Worm (Caenorhabditis elegans) whole organism, late embryonic: Measurements from ENCODE around the gene haao-1.

Experiments used
- C38D4.7 ChIP-seq: fragments of 200-800 bp; sonication (Bioruptor generic); optimal IDR thresholded peaks from 2 replicates; lab custom pipeline; 2018; ENCODE audit warnings: mild to moderate bottlenecking, missing genetic modification characterization, moderate library complexity, missing compliant biosample characterization
- F13H6.1 ChIP-seq: sonication (generic microtip); optimal IDR thresholded peaks from 2 replicates; lab custom pipeline; 2016; ENCODE audit warnings: missing genetic modification characterization, missing compliant biosample characterization
- K02D7.2 ChIP-seq: sonication (generic microtip); optimal IDR thresholded peaks from 2 replicates; lab custom pipeline; 2017; ENCODE audit warnings: mild to moderate bottlenecking, missing genetic modification characterization, missing compliant biosample characterization
- T23F11.4 ChIP-seq: fragments of 200-800 bp; sonication (Bioruptor generic); optimal IDR thresholded peaks from 2 replicates; lab custom pipeline; 2018; ENCODE audit warnings: mild to moderate bottlenecking, missing genetic modification characterization, missing compliant biosample characterization
- Y22D7AL.16 ChIP-seq: sonication (generic microtip); optimal IDR thresholded peaks from 2 replicates; lab custom pipeline; 2016; ENCODE audit warnings: missing genetic modification characterization, missing compliant biosample characterization
- ahr-1 ChIP-seq: sonication (generic microtip); optimal IDR thresholded peaks from 2 replicates; lab custom pipeline; 2016; ENCODE audit warnings: missing genetic modification characterization, missing compliant biosample characterization
- ama-1 ChIP-seq: fragments of 150-350 bp; optimal IDR thresholded peaks from 2 replicates; lab custom pipeline; 2014
- ceh-14 ChIP-seq: sonication (generic microtip); optimal IDR thresholded peaks from 2 replicates; lab custom pipeline; 2016; ENCODE audit warnings: missing genotype, missing genetic modification characterization, missing compliant biosample characterization
- ceh-18 ChIP-seq: sonication (generic microtip); optimal IDR thresholded peaks from 2 replicates; lab custom pipeline; 2016; ENCODE audit warnings: missing genetic modification characterization, missing compliant biosample characterization
- ceh-2 ChIP-seq: sonication (generic microtip); optimal IDR thresholded peaks from 2 replicates; lab custom pipeline; 2016; ENCODE audit warnings: missing genotype, missing genetic modification characterization, missing compliant biosample characterization
- ceh-22 ChIP-seq: sonication (generic microtip); optimal IDR thresholded peaks from 2 replicates; lab custom pipeline; 2017; ENCODE audit warnings: missing biosample characterization, missing genetic modification characterization
- ceh-30 ChIP-seq: fragments of 150-350 bp; optimal IDR thresholded peaks from 2 replicates; lab custom pipeline; 2014; ENCODE audit warnings: missing biosample characterization, missing genetic modification characterization
- ceh-31 ChIP-seq: sonication (generic microtip); optimal IDR thresholded peaks from 2 replicates; lab custom pipeline; 2016; ENCODE audit warnings: missing genetic modification characterization, missing compliant biosample characterization
- che-1 ChIP-seq: sonication (generic microtip); optimal IDR thresholded peaks from 2 replicates; lab custom pipeline; 2016; ENCODE audit warnings: mild to moderate bottlenecking, missing genetic modification characterization, missing compliant biosample characterization
- dmd-4 ChIP-seq: sonication (generic microtip); optimal IDR thresholded peaks from 2 replicates; lab custom pipeline; 2016; ENCODE audit warnings: borderline replicate concordance, missing genetic modification characterization, missing compliant biosample characterization
- eyg-1 ChIP-seq: sonication (generic microtip); optimal IDR thresholded peaks from 2 replicates; lab custom pipeline; 2016; ENCODE audit warnings: missing genotype, missing genetic modification characterization, missing compliant biosample characterization
- fkh-10 ChIP-seq: fragments of 150-350 bp; optimal IDR thresholded peaks from 2 replicates; lab custom pipeline; 2014; ENCODE audit warnings: missing biosample characterization, missing genetic modification reagents, missing genetic modification characterization
- gmeb-2 ChIP-seq: sonication (generic microtip); optimal IDR thresholded peaks from 2 replicates; lab custom pipeline; 2016; ENCODE audit warnings: missing genetic modification characterization, inconsistent platforms, missing compliant biosample characterization
- hlh-15 ChIP-seq: sonication (generic microtip); optimal IDR thresholded peaks from 2 replicates; lab custom pipeline; 2016; ENCODE audit warnings: missing genetic modification characterization, missing compliant biosample characterization
- hlh-6 ChIP-seq: sonication (generic microtip); optimal IDR thresholded peaks from 2 replicates; lab custom pipeline; 2016; ENCODE audit warnings: missing genotype, missing genetic modification characterization, missing compliant biosample characterization
- lim-6 ChIP-seq: sonication (generic microtip); optimal IDR thresholded peaks from 2 replicates; lab custom pipeline; 2016; ENCODE audit warnings: missing genetic modification characterization, missing compliant biosample characterization
- madf-2 ChIP-seq: sonication (generic microtip); optimal IDR thresholded peaks from 2 replicates; lab custom pipeline; 2017; ENCODE audit warnings: missing genetic modification characterization, missing compliant biosample characterization
- nfya-1 ChIP-seq: sonication (generic microtip); optimal IDR thresholded peaks from 2 replicates; lab custom pipeline; 2017; ENCODE audit warnings: missing genetic modification characterization, mild to moderate bottlenecking, missing compliant biosample characterization, antibody characterized with exemption, moderate library complexity
- nhr-232 ChIP-seq: sonication (generic microtip); optimal IDR thresholded peaks from 2 replicates; lab custom pipeline; 2016; ENCODE audit warnings: missing genetic modification characterization, missing compliant biosample characterization
- npax-4 ChIP-seq: sonication (generic microtip); optimal IDR thresholded peaks from 2 replicates; lab custom pipeline; 2016; ENCODE audit warnings: missing genetic modification characterization, missing compliant biosample characterization
- pha-4 ChIP-seq: fragments of 150-350 bp; optimal IDR thresholded peaks from 2 replicates; lab custom pipeline; 2018; ENCODE audit warnings: missing biosample characterization, missing genetic modification reagents, missing genetic modification characterization
- pqm-1 ChIP-seq: sonication (generic microtip); optimal IDR thresholded peaks from 2 replicates; lab custom pipeline; 2016; ENCODE audit warnings: missing genetic modification characterization, missing compliant biosample characterization
- rnt-1 ChIP-seq: sonication (generic microtip); optimal IDR thresholded peaks from 2 replicates; lab custom pipeline; 2016; ENCODE audit warnings: missing genetic modification characterization, missing compliant biosample characterization
- sdc-2 ChIP-seq: sonication (generic microtip); optimal IDR thresholded peaks from 2 replicates; lab custom pipeline; 2016; ENCODE audit warnings: missing genotype, missing genetic modification characterization, missing compliant biosample characterization
- sox-2 ChIP-seq: fragments of 200-800 bp; sonication (Bioruptor generic); IDR thresholded peaks from 2 replicates; pipeline ENCODE4 v1.3.6; 2022; ENCODE audit warnings: missing genetic modification reagents, missing genetic modification characterization, missing compliant biosample characterization
- sox-4 ChIP-seq: sonication (generic microtip); optimal IDR thresholded peaks from 2 replicates; lab custom pipeline; 2017; ENCODE audit warnings: mild to moderate bottlenecking, missing genetic modification characterization, inconsistent platforms, missing compliant biosample characterization
- syd-9 ChIP-seq: sonication (generic microtip); optimal IDR thresholded peaks from 2 replicates; lab custom pipeline; 2016; ENCODE audit warnings: mild to moderate bottlenecking, missing genetic modification characterization, moderate library complexity, missing compliant biosample characterization
- tbx-2 ChIP-seq: sonication (generic microtip); optimal IDR thresholded peaks from 2 replicates; lab custom pipeline; 2016; ENCODE audit warnings: missing genetic modification characterization, missing compliant biosample characterization
- unc-3 ChIP-seq, 2 experiments: fragments of 200-800 bp in 1 of 2; sonication (Bioruptor generic) in 1 of 2; sonication (generic microtip) in 1 of 2; conservative IDR thresholded peaks in 1 of 2; optimal IDR thresholded peaks in 1 of 2; 2 replicates each; pipeline versions ENCODE4 v1.3.6 to Lab custom; 2016 to 2022; ENCODE audit warnings: missing compliant biosample characterization in 2 of 2, missing genetic modification characterization in 2 of 2, missing genetic modification reagents in 1 of 2
- unc-42 ChIP-seq: sonication (generic microtip); optimal IDR thresholded peaks from 2 replicates; lab custom pipeline; 2016; ENCODE audit warnings: missing genotype, missing genetic modification characterization, missing compliant biosample characterization
- zip-5 ChIP-seq: sonication (generic microtip); optimal IDR thresholded peaks from 2 replicates; lab custom pipeline; 2016; ENCODE audit warnings: missing genetic modification characterization, missing compliant biosample characterization
- ztf-16 ChIP-seq: sonication (generic microtip); optimal IDR thresholded peaks from 2 replicates; lab custom pipeline; 2017; ENCODE audit warnings: missing genetic modification characterization, missing compliant biosample characterization

The haao-1 gene

ce11 chrV:9504474-9504960 lies at the start of gene haao-1:
Gene haao-1 (plus strand): TSS chrV:9504910.
- no peak for TF ChIP-seq tbx-2 (tag; lab: Kevin White, UChicago)
- no peak for TF ChIP-seq unc-3 (GFP tag; conservative IDR thresholded peaks at IDR 0.05; lab: Robert Waterston, UW)
- TF ChIP-seq unc-3 (tag; optimal IDR thresholded peaks at IDR 0.05; lab: Kevin White, UChicago), result no peak
- TF ChIP-seq hlh-15 (tag; lab: Kevin White, UChicago), result no peak
- no peak for TF ChIP-seq ceh-2 (tag; lab: Kevin White, UChicago)
- TF ChIP-seq ceh-18 (tag; lab: Kevin White, UChicago), result no peak
- no peak for TF ChIP-seq rnt-1 (tag; lab: Kevin White, UChicago)
- TF ChIP-seq hlh-6 (tag; lab: Kevin White, UChicago), result no peak
- no peak for TF ChIP-seq pha-4 (tag; lab: Kevin White, UChicago)
- no peak for TF ChIP-seq syd-9
- no peak for TF ChIP-seq npax-4 (tag; lab: Kevin White, UChicago)
- TF ChIP-seq K02D7.2, result no peak
- no peak for TF ChIP-seq sdc-2 (tag; lab: Kevin White, UChicago)
- TF ChIP-seq che-1, result no peak
- no peak for TF ChIP-seq ceh-30 (tag; lab: Kevin White, UChicago)
- no peak for TF ChIP-seq nhr-232 (tag; lab: Kevin White, UChicago)
- TF ChIP-seq eyg-1 (tag; lab: Kevin White, UChicago), result no peak
- no peak for TF ChIP-seq sox-2 (GFP tag; lab: Robert Waterston, UW)

- TF ChIP-seq madf-2 (tag; lab: Kevin White, UChicago), result no peak
Observed at ce11 chrV:9457535-9457934, 47.2 kb upstream of the haao-1 start.

DNA sequence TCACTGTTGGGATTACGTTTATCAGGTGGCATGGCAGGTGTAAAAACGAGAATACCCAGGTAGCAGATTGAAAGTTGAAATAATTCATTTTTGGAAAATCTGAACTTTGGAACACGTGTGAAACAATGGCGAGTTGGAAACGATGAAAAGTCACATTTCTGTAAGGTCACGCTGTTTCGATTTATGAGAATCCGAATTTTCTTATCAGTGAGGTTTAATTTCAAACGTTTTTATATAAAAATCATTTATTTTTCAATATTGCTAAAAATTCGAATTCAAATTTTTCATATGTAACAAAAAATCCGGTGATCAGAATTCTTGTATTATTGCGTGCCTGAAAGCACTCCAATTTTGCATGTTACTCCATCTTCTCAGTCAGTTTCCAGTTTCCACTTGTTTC lies 42.1 kb upstream of the haao-1 start, which contains the start of gene F07D3.3:
TSS of gene F07D3.3 (minus strand) at position 101 of the 400 bp plus-strand sequence.
- TF ChIP-seq lim-6 (tag; lab: Kevin White, UChicago) (no peak), hlh-15 (tag; lab: Kevin White, UChicago) (no peak)

DNA sequence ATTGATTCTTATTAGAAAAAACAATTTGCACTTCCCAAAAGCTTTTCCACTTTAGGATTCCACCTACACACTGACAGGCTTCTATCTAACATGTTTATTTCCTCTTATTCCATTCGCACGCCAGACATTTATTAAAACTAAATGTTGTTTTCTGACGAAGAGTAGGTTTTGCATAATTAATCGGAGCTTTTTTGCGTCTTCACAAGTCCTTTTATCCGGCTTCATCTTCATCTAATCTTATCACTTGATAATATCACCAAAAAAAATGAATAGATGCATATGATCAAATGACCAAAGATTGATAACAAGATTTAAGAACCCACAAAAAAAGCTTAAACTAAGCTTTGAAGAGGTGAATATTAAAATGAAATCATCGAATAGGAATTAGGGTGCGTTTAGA lies 39.2 kb upstream of the haao-1 start:
- TF ChIP-seq ceh-14 (no peak), ceh-18 (tag; lab: Kevin White, UChicago) (no peak), madf-2 (tag; lab: Kevin White, UChicago) (no peak), ahr-1 (tag; lab: Kevin White, UChicago) (no peak), ceh-22 (tag; lab: Kevin White, UChicago) (no peak), Y22D7AL.16 (tag; lab: Kevin White, UChicago) (no peak)

ce11 chrV:9471675-9472074 lies 33.0 kb upstream of the haao-1 start, which contains the start of gene flp-6:
Gene flp-6 (plus strand): TSS chrV:9471975.
- TF ChIP-seq sox-2 (GFP tag; lab: Robert Waterston, UW) (no peak), fkh-10 (no peak), gmeb-2 (no peak), dmd-4 (tag; lab: Kevin White, UChicago) (no peak), C38D4.7 (GFP tag; lab: Kevin White, UChicago) (no peak)

ce11 chrV:9473924-9474323 lies 30.8 kb upstream of the haao-1 start:
- TF ChIP-seq ztf-16 (tag; lab: Kevin White, UChicago), result no peak
- TF ChIP-seq nfya-1 (tag; lab: Kevin White, UChicago), result no peak
- TF ChIP-seq sox-4, result no peak
- no peak for TF ChIP-seq lim-6 (tag; lab: Kevin White, UChicago)

DNA sequence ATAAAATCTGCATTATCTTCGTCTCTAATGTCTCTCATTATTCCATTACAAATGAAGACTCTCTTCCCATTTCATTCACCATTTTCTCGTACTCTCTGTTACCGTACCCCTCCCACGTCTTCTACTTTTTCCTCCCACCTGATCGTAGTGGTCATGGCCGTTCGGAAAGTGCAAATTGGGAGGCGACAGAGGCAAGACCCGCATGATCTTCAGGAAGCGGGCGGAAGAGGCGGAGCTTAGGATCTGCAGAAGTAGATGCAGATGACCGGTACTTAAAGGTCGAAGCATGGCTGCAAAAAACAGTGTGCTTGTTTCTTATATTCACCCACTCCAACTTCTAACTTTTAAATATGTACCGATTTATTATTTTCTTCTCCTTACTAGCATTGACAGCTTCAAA lies 26.8 kb upstream of the haao-1 start, which contains the start of gene nas-3:
TSS of gene nas-3 (plus strand) at position 301 of the 400 bp plus-strand sequence.
- no peak for TF ChIP-seq zip-5 (tag; lab: Kevin White, UChicago)
- TF ChIP-seq unc-3 (GFP tag; conservative IDR thresholded peaks at IDR 0.05; lab: Robert Waterston, UW), result no peak
- no peak for TF ChIP-seq unc-3 (tag; optimal IDR thresholded peaks at IDR 0.05; lab: Kevin White, UChicago)
- no peak for TF ChIP-seq fkh-10
- no peak for TF ChIP-seq ztf-16 (tag; lab: Kevin White, UChicago)
- TF ChIP-seq F13H6.1 (tag; lab: Kevin White, UChicago), result no peak
- TF ChIP-seq ceh-2 (tag; lab: Kevin White, UChicago), result no peak
- TF ChIP-seq unc-42, result no peak
- no peak for TF ChIP-seq T23F11.4 (GFP tag; lab: Kevin White, UChicago)
- TF ChIP-seq ama-1 (lab: Kevin White, UChicago), result no peak
- no peak for TF ChIP-seq pqm-1
- TF ChIP-seq ceh-31, result no peak
